Worm (Caenorhabditis elegans) whole organism, L4 larva: ENCODE results near the gene R02D3.8.
A peak's percentile ranks its signal among the peaks of the same experiment; 100 is the strongest.

Experiments
- T20F7.1 ChIP-seq: fragments of 200-800 bp; sonication (Bioruptor generic); optimal IDR thresholded peaks from 2 replicates; lab custom pipeline; 2018; ENCODE audit warnings: mild to moderate bottlenecking, missing genetic modification characterization, missing compliant biosample characterization
- Y75B8A.6 ChIP-seq: fragments of 200-800 bp; sonication (Bioruptor generic); IDR thresholded peaks from 2 replicates; pipeline ENCODE4 v1.3.6; 2022; ENCODE audit warnings: missing genetic modification reagents, missing genetic modification characterization, missing compliant biosample characterization
- ZK337.2 ChIP-seq: fragments of 200-800 bp; sonication (Bioruptor generic); IDR thresholded peaks from 2 replicates; pipeline ENCODE4 v1.3.6; 2022; ENCODE audit warnings: missing genetic modification reagents, missing genetic modification characterization, missing compliant biosample characterization
- ceh-32 ChIP-seq: sonication (generic microtip); optimal IDR thresholded peaks from 2 replicates; lab custom pipeline; 2016; ENCODE audit warnings: mild to moderate bottlenecking, missing genetic modification characterization, missing compliant biosample characterization; ENCODE audit not compliant: poor library complexity
- ceh-62 ChIP-seq: sonication (generic microtip); optimal IDR thresholded peaks from 2 replicates; lab custom pipeline; 2017; ENCODE audit warnings: missing biosample characterization, missing genetic modification characterization
- ceh-82 ChIP-seq: sonication (generic microtip); optimal IDR thresholded peaks from 2 replicates; lab custom pipeline; 2017; ENCODE audit warnings: missing biosample characterization, missing genetic modification characterization
- ces-1 ChIP-seq: fragments of 150-350 bp; sonication (generic microtip); optimal IDR thresholded peaks from 4 replicates; lab custom pipeline; 2014; ENCODE audit warnings: missing biosample characterization, missing genetic modification reagents, missing genetic modification characterization
- cey-2 ChIP-seq: sonication (generic microtip); optimal IDR thresholded peaks from 3 replicates; lab custom pipeline; 2017; ENCODE audit warnings: missing genetic modification characterization, mild to moderate bottlenecking, missing compliant biosample characterization, antibody characterized with exemption, borderline replicate concordance; ENCODE audit not compliant: insufficient read depth
- daf-16 ChIP-seq, 3 experiments: sonication (generic microtip); optimal IDR thresholded peaks; 2 replicates each; lab custom pipeline; 2016 to 2017; ENCODE audit warnings: missing genetic modification characterization in 3 of 3, missing genetic modification reagents in 3 of 3, mild to moderate bottlenecking in 2 of 3, missing compliant biosample characterization in 2 of 3, missing biosample characterization in 1 of 3, moderate library complexity in 1 of 3
- daf-8 ChIP-seq: fragments of 200-800 bp; sonication (Bioruptor generic); IDR thresholded peaks from 2 replicates; pipeline ENCODE4 v1.3.6; 2022; ENCODE audit warnings: missing genetic modification characterization, missing compliant biosample characterization
- dmd-6 ChIP-seq: fragments of 200-800 bp; sonication (Bioruptor generic); IDR thresholded peaks from 2 replicates; pipeline ENCODE4 v1.3.6; 2022; ENCODE audit warnings: missing genetic modification reagents, missing genetic modification characterization, missing compliant biosample characterization
- dpl-1 ChIP-seq: fragments of 150-350 bp; optimal IDR thresholded peaks from 2 replicates; lab custom pipeline; 2014; ENCODE audit warnings: missing biosample characterization, missing genetic modification reagents, missing genetic modification characterization
- dve-1 ChIP-seq: sonication (generic microtip); optimal IDR thresholded peaks from 2 replicates; lab custom pipeline; 2017; ENCODE audit warnings: antibody characterized with exemption, mild to moderate bottlenecking, missing genetic modification characterization, missing compliant biosample characterization; ENCODE audit not compliant: insufficient read depth
- egl-43 ChIP-seq: fragments of 200-800 bp; sonication (Bioruptor generic); IDR thresholded peaks from 2 replicates; pipeline ENCODE4 v1.3.6; 2022; ENCODE audit warnings: missing genetic modification reagents, missing genetic modification characterization, missing compliant biosample characterization
- hif-1 ChIP-seq, 2 experiments: sonication (generic microtip); optimal IDR thresholded peaks; 2 replicates each; lab custom pipeline; 2016 to 2017; ENCODE audit warnings: missing compliant biosample characterization in 2 of 2, missing genetic modification characterization in 2 of 2, missing genetic modification reagents in 2 of 2, missing genotype in 2 of 2, mild to moderate bottlenecking in 1 of 2
- hlh-11 ChIP-seq: fragments of 200-800 bp; sonication (Bioruptor generic); optimal IDR thresholded peaks from 2 replicates; lab custom pipeline; 2018; ENCODE audit warnings: mild to moderate bottlenecking, missing genetic modification characterization, missing compliant biosample characterization
- hlh-30 ChIP-seq: sonication (generic microtip); optimal IDR thresholded peaks from 2 replicates; lab custom pipeline; 2017; ENCODE audit warnings: antibody characterized with exemption, mild to moderate bottlenecking, missing genetic modification characterization, missing compliant biosample characterization; ENCODE audit not compliant: insufficient read depth
- lin-1 ChIP-seq: fragments of 200-800 bp; sonication (Bioruptor generic); IDR thresholded peaks from 2 replicates; pipeline ENCODE4 v1.3.6; 2022; ENCODE audit warnings: missing genetic modification reagents, missing genetic modification characterization, missing compliant biosample characterization
- lin-29 ChIP-seq: fragments of 200-800 bp; sonication (Bioruptor generic); IDR thresholded peaks from 2 replicates; pipeline ENCODE4 v1.3.6; 2022; ENCODE audit warnings: missing genetic modification reagents, missing genetic modification characterization, missing compliant biosample characterization
- lin-38 ChIP-seq: fragments of 200-800 bp; sonication (Bioruptor generic); IDR thresholded peaks from 2 replicates; pipeline ENCODE4 v1.3.6; 2022; ENCODE audit warnings: missing genetic modification reagents, missing genetic modification characterization, missing compliant biosample characterization
- mdl-1 ChIP-seq, 2 experiments: fragments of 150-350 bp in 1 of 2; sonication (generic microtip) in 1 of 2; optimal IDR thresholded peaks; 2 replicates each; lab custom pipeline; 2014 to 2017; ENCODE audit warnings: missing biosample characterization in 2 of 2, missing genetic modification characterization in 2 of 2
- mep-1 ChIP-seq: fragments of 150-350 bp; sonication (generic microtip); optimal IDR thresholded peaks from 3 replicates; lab custom pipeline; 2014; ENCODE audit warnings: missing biosample characterization, missing genetic modification characterization
- mes-2 ChIP-seq: sonication (generic microtip); optimal IDR thresholded peaks from 2 replicates; lab custom pipeline; 2016; ENCODE audit warnings: missing genotype, mild to moderate bottlenecking, missing genetic modification characterization, missing compliant biosample characterization; ENCODE audit not compliant: poor library complexity, severe bottlenecking
- mxl-3 ChIP-seq: fragments of 200-800 bp; sonication (Bioruptor generic); optimal IDR thresholded peaks from 2 replicates; lab custom pipeline; 2018; ENCODE audit warnings: mild to moderate bottlenecking, missing genetic modification characterization, missing compliant biosample characterization
- nhr-102 ChIP-seq: sonication (generic microtip); optimal IDR thresholded peaks from 2 replicates; lab custom pipeline; 2016; ENCODE audit warnings: mild to moderate bottlenecking, missing genetic modification characterization, moderate library complexity, missing compliant biosample characterization
- nhr-28 ChIP-seq: fragments of 150-350 bp; optimal IDR thresholded peaks from 2 replicates; lab custom pipeline; 2014; ENCODE audit warnings: missing biosample characterization, missing genetic modification characterization
- nhr-41 ChIP-seq: fragments of 200-800 bp; sonication (Bioruptor generic); IDR thresholded peaks from 2 replicates; pipeline ENCODE4 v1.3.6; 2022; ENCODE audit warnings: missing genetic modification reagents, missing genetic modification characterization, missing compliant biosample characterization
- nhr-48 ChIP-seq: sonication (generic microtip); optimal IDR thresholded peaks from 2 replicates; lab custom pipeline; 2016; ENCODE audit warnings: mild to moderate bottlenecking, missing genetic modification characterization, missing compliant biosample characterization
- nhr-77 ChIP-seq: fragments of 150-350 bp; optimal IDR thresholded peaks from 2 replicates; lab custom pipeline; 2014; ENCODE audit warnings: missing biosample characterization, missing genetic modification characterization
- pha-4 ChIP-seq, 2 experiments: fragments of 150-350 bp in 1 of 2; fragments of 200-800 bp in 1 of 2; sonication (Bioruptor generic) in 1 of 2; IDR thresholded peaks in 1 of 2; optimal IDR thresholded peaks in 1 of 2; 2 replicates each; pipeline versions ENCODE4 v1.3.6 to Lab custom; 2014 to 2022; ENCODE audit warnings: missing genetic modification characterization in 2 of 2, missing genetic modification reagents in 2 of 2, missing biosample characterization in 1 of 2, missing compliant biosample characterization in 1 of 2
- php-3 ChIP-seq: fragments of 200-800 bp; sonication (Bioruptor generic); IDR thresholded peaks from 2 replicates; pipeline ENCODE4 v1.3.6; 2022; ENCODE audit warnings: missing genetic modification reagents, missing genetic modification characterization, missing compliant biosample characterization
- pqm-1 ChIP-seq: sonication (generic microtip); optimal IDR thresholded peaks from 2 replicates; lab custom pipeline; 2017; ENCODE audit warnings: missing biosample characterization, missing genetic modification characterization
- rbr-2 ChIP-seq: sonication (generic microtip); optimal IDR thresholded peaks from 2 replicates; lab custom pipeline; 2016; ENCODE audit warnings: missing genotype, missing genetic modification characterization, missing compliant biosample characterization
- tra-1 ChIP-seq: fragments of 200-800 bp; sonication (Bioruptor generic); IDR thresholded peaks from 2 replicates; pipeline ENCODE4 v1.3.6; 2022; ENCODE audit warnings: missing genetic modification reagents, missing genetic modification characterization, missing compliant biosample characterization
- unc-62 ChIP-seq, 3 experiments: fragments of 150-350 bp in 1 of 3; sonication (generic microtip); optimal IDR thresholded peaks in 2 of 3; peaks in 1 of 3; 1 replicate in 1 of 3; 2 replicates in 2 of 3; lab custom pipeline; 2014 to 2017; ENCODE audit warnings: missing biosample characterization in 3 of 3, missing genetic modification characterization in 3 of 3, missing genetic modification reagents in 3 of 3, missing genotype in 1 of 3

R02D3.8 gene

DNA sequence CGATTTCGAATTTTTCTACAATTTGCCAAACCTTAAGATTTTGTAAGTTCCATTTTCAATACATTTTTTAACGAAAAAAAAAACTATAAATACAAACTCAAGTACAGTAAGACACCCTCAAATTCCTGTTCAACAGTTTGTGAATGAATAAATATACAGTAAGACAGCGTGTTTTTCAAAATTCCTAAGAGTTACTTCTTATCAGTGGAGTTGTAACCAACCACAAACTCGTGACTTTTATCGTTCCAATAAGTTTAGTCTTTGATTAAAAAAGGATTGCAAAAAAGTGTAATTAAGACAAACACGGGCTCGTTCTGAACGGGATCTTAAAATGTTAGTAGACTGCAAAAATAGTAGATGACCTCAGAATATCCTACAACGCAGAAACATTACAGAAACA is 18.1 kb upstream of the R02D3.8 start:
- TF ChIP-seq dve-1 (tag; lab: Kevin White, UChicago) (peak; percentile 48), hlh-11 (tag; lab: Kevin White, UChicago) (peak; percentile 28), nhr-77 (tag; lab: Kevin White, UChicago) (peak; percentile 57), daf-16 (GFP tag; optimal IDR thresholded peaks at IDR 0.05; lab: Kevin White, UChicago) (no peak), daf-16 (tag; optimal IDR thresholded peaks at IDR 0.05; lab: Kevin White, UChicago) (peak; percentile 78), pqm-1 (tag; lab: Kevin White, UChicago) (peak; percentile 54), nhr-28 (tag; lab: Kevin White, UChicago) (peak; percentile 64), Y75B8A.6 (GFP tag; lab: Robert Waterston, UW) (no peak), lin-29 (GFP tag; lab: Robert Waterston, UW) (no peak)

DNA sequence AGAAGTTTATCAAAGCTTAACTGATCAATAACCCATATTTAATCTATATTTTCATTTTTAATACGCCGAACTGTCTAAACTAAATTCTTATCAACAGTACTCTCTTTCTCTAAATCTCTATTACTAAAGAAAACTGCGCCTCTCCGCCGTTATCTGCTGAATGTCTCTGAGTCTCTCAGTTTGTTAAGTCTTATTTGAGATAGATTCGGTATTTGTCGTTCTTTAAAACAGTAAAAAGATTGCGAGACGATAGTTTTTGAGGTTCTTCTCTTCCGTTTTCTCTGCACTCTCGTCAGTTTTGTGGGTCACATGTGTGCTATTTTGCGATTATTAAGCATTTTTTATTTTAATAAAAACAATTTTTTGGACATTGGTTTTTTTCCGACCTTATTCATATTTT is 17.2 kb upstream of the R02D3.8 start, which contains the start of gene sma-10:
Gene sma-10, plus strand, starts transcription at position 236 of the 400 bp plus-strand sequence.
- peak; percentile 93 for TF ChIP-seq hlh-11 (tag; lab: Kevin White, UChicago)
- peak in 1 of 2 experiments; percentile 49 for TF ChIP-seq unc-62 (GFP tag; optimal IDR thresholded peaks at IDR 0.05 in 1 of 2; lab: Kevin White, UChicago)
- no peak for TF ChIP-seq unc-62 (tag; optimal IDR thresholded peaks at IDR 0.05; lab: Kevin White, UChicago)
- TF ChIP-seq ceh-62 (tag; lab: Kevin White, UChicago) = no peak
- TF ChIP-seq cey-2 (tag; lab: Kevin White, UChicago) = peak; percentile 38
- peak; percentile 83 for TF ChIP-seq dmd-6
- TF ChIP-seq mxl-3 (GFP tag; lab: Kevin White, UChicago) = peak; percentile 32
- no peak for TF ChIP-seq egl-43
- TF ChIP-seq tra-1 (GFP tag; lab: Robert Waterston, UW) = peak; percentile 15; the same call in 1 of the 2 replicates
- TF ChIP-seq mdl-1 (tag; optimal IDR thresholded peaks at IDR 0.05; lab: Kevin White, UChicago) = peak in 1 of 2 experiments; percentile 61
- peak; percentile 98 for TF ChIP-seq dve-1 (tag; lab: Kevin White, UChicago)
- peak; percentile 54 for TF ChIP-seq T20F7.1 (GFP tag; lab: Kevin White, UChicago)
- TF ChIP-seq hlh-30 (tag; lab: Kevin White, UChicago) = peak; percentile 71
- TF ChIP-seq nhr-102 (tag; lab: Kevin White, UChicago) = peak; percentile 58
- TF ChIP-seq mes-2 (tag; lab: Kevin White, UChicago) = peak; percentile 40
- no peak for TF ChIP-seq rbr-2 (tag; lab: Kevin White, UChicago)
- TF ChIP-seq daf-16 (GFP tag; optimal IDR thresholded peaks at IDR 0.05; lab: Kevin White, UChicago) = peak in 1 of 2 experiments; percentile 25
- peak; percentile 92 for TF ChIP-seq daf-16 (tag; optimal IDR thresholded peaks at IDR 0.05; lab: Kevin White, UChicago)
- TF ChIP-seq ZK337.2 = no peak
- TF ChIP-seq ceh-82 (tag; lab: Kevin White, UChicago) = no peak
- no peak for TF ChIP-seq ces-1 (GFP tag; lab: Kevin White, UChicago)
- TF ChIP-seq php-3 (GFP tag; lab: Robert Waterston, UW) = peak; percentile 89
- TF ChIP-seq mep-1 (tag; lab: Kevin White, UChicago) = peak; percentile 74
- peak in 1 of 2 experiments; percentile 29 for TF ChIP-seq hif-1 (tag; optimal IDR thresholded peaks at IDR 0.05; lab: Kevin White, UChicago)
- TF ChIP-seq dpl-1 (GFP tag; lab: Kevin White, UChicago) = peak; percentile 34
- TF ChIP-seq lin-38 = peak; percentile 52
- peak; percentile 64 for TF ChIP-seq nhr-48 (tag; lab: Kevin White, UChicago)
- TF ChIP-seq nhr-28 (tag; lab: Kevin White, UChicago) = peak; percentile 92
- peak; percentile 99 for TF ChIP-seq pqm-1 (tag; lab: Kevin White, UChicago)
- TF ChIP-seq ceh-32 = no peak
- TF ChIP-seq nhr-41 (GFP tag; lab: Robert Waterston, UW) = no peak
- no peak for TF ChIP-seq daf-8 (GFP tag; lab: Robert Waterston, UW)
- peak; percentile 78; the same call in 1 of the 2 replicates for TF ChIP-seq lin-1 (GFP tag; lab: Robert Waterston, UW)
- TF ChIP-seq pha-4 (GFP tag; IDR thresholded peaks at IDR 0.05; lab: Robert Waterston, UW) = peak; percentile 65
- TF ChIP-seq pha-4 (tag; optimal IDR thresholded peaks at IDR 0.05; lab: Kevin White, UChicago) = no peak
- TF ChIP-seq nhr-77 (tag; lab: Kevin White, UChicago) = peak; percentile 92
